Fruit fly (Drosophila melanogaster): ENCODE results near the gene Myo28B1.

dm6 chr2L:7660087-7660486, 5.8 kb upstream of the Myo28B1 start:
- TF ChIP-seq vri (GFP tag; optimal IDR thresholded peaks at IDR 0.05), result no peak
- TF ChIP-seq CG15336 (GFP tag; IDR thresholded peaks at IDR 0.05), result no peak
- TF ChIP-seq CG7368 (GFP tag; optimal IDR thresholded peaks at IDR 0.05), result no peak
- TF ChIP-seq CG6808 (GFP tag; optimal IDR thresholded peaks at IDR 0.05), result no peak
- TF ChIP-seq CG31627 (GFP tag; optimal IDR thresholded peaks at IDR 0.05), result no peak
- no peak for TF ChIP-seq pdm3 (GFP tag; optimal IDR thresholded peaks at IDR 0.05)
- TF ChIP-seq CG16779 (tag; optimal IDR thresholded peaks at IDR 0.05), result no peak
- TF ChIP-seq CG10669 (GFP tag; optimal IDR thresholded peaks at IDR 0.05), result no peak
- no peak for TF ChIP-seq Hr38 (GFP tag; optimal IDR thresholded peaks at IDR 0.05)
- no peak for TF ChIP-seq Sox102F (GFP tag; optimal IDR thresholded peaks at IDR 0.05)
- no peak for TF ChIP-seq OdsH (GFP tag; optimal IDR thresholded peaks at IDR 0.05)
- TF ChIP-seq cyc (GFP tag; optimal IDR thresholded peaks at IDR 0.05), result no peak
- TF ChIP-seq Eip93F (GFP tag; optimal IDR thresholded peaks at IDR 0.05), result no peak

Measured in whole organism, prepupa.